Fruit fly (Drosophila melanogaster) whole organism, embryonic: ENCODE measurements around the gene a10.

Experiments used
- Ada2b ChIP-seq: fragments of 200-800 bp; sonication (Bioruptor generic); IDR thresholded peaks from 2 replicates; pipeline ENCODE4 v1.3.6; 2022; ENCODE audit warnings: missing biosample characterization, missing genetic modification characterization
- CG1024 ChIP-seq: fragments of 200-800 bp; sonication (Bioruptor generic); IDR thresholded peaks from 2 replicates; pipeline ENCODE4 v1.3.6; 2022; ENCODE audit warnings: missing biosample characterization, missing genetic modification characterization
- CG10267 ChIP-seq: fragments of 200-800 bp; sonication (Bioruptor generic); optimal IDR thresholded peaks from 2 replicates; lab custom pipeline; 2018; ENCODE audit warnings: missing biosample characterization, mild to moderate bottlenecking, missing genetic modification characterization, moderate library complexity
- CG10366 ChIP-seq: fragments of 200-800 bp; sonication (Bioruptor generic); IDR thresholded peaks from 2 replicates; pipeline ENCODE4 v1.3.6; 2022; ENCODE audit warnings: missing biosample characterization, missing genetic modification characterization
- CG11398 ChIP-seq: fragments of 200-800 bp; sonication (Bioruptor generic); optimal IDR thresholded peaks from 2 replicates; lab custom pipeline; 2016; ENCODE audit warnings: missing biosample characterization, missing genetic modification characterization
- CG11696 ChIP-seq: fragments of 200-800 bp; sonication (Bioruptor generic); IDR thresholded peaks from 2 replicates; pipeline ENCODE4 v1.3.6; 2022; ENCODE audit warnings: missing biosample characterization, missing genetic modification characterization
- CG12219 ChIP-seq: fragments of 200-800 bp; sonication (Bioruptor generic); optimal IDR thresholded peaks from 3 replicates; lab custom pipeline; 2018; ENCODE audit warnings: missing biosample characterization, mild to moderate bottlenecking, missing genetic modification characterization
- CG12744 ChIP-seq: fragments of 200-800 bp; sonication (Bioruptor generic); optimal IDR thresholded peaks from 2 replicates; lab custom pipeline; 2016; ENCODE audit warnings: missing biosample characterization, missing genetic modification characterization
- CG14710 ChIP-seq: fragments of 200-800 bp; sonication (Bioruptor generic); optimal IDR thresholded peaks from 3 replicates; lab custom pipeline; 2019; ENCODE audit warnings: missing biosample characterization, mild to moderate bottlenecking, missing genetic modification characterization, moderate library complexity
- CG16779 ChIP-seq: fragments of 200-800 bp; sonication (Bioruptor generic); IDR thresholded peaks from 2 replicates; pipeline ENCODE4 v1.3.6; 2022; ENCODE audit warnings: missing biosample characterization, missing genetic modification characterization
- CG17802 ChIP-seq: fragments of 200-800 bp; sonication (Bioruptor generic); optimal IDR thresholded peaks from 2 replicates; lab custom pipeline; 2018; ENCODE audit warnings: missing biosample characterization, mild to moderate bottlenecking, missing genetic modification characterization, moderate library complexity
- CG18476 ChIP-seq: fragments of 200-800 bp; sonication (Bioruptor generic); optimal IDR thresholded peaks from 2 replicates; lab custom pipeline; 2016; ENCODE audit warnings: missing biosample characterization, mild to moderate bottlenecking, missing genetic modification characterization
- CG3065 ChIP-seq: fragments of 200-800 bp; sonication (Bioruptor generic); optimal IDR thresholded peaks from 2 replicates; lab custom pipeline; 2016; ENCODE audit warnings: missing biosample characterization, missing genetic modification characterization
- CG3281 ChIP-seq: fragments of 200-800 bp; sonication (Bioruptor generic); optimal IDR thresholded peaks from 3 replicates; lab custom pipeline; 2017; ENCODE audit warnings: missing biosample characterization, mild to moderate bottlenecking, missing genetic modification characterization
- CG34224 ChIP-seq: fragments of 200-800 bp; sonication (Bioruptor generic); IDR thresholded peaks from 3 replicates; pipeline ENCODE4 v1.3.6; 2022; ENCODE audit warnings: missing biosample characterization, missing genetic modification characterization; ENCODE audit not compliant: partially characterized antibody
- CG3847 ChIP-seq: fragments of 200-800 bp; sonication (Bioruptor generic); IDR thresholded peaks from 2 replicates; pipeline ENCODE4 v1.3.6; 2022; ENCODE audit warnings: missing biosample characterization, missing genetic modification characterization
- CG4820 ChIP-seq: fragments of 200-800 bp; sonication (Bioruptor generic); optimal IDR thresholded peaks from 3 replicates; lab custom pipeline; 2016; ENCODE audit warnings: missing biosample characterization, missing genetic modification characterization
- CG6175 ChIP-seq: fragments of 200-800 bp; sonication (Bioruptor generic); IDR thresholded peaks from 3 replicates; pipeline ENCODE4 v1.3.6; 2022; ENCODE audit warnings: missing biosample characterization, missing genetic modification characterization
- CG6272 ChIP-seq: fragments of 200-800 bp; sonication (Bioruptor generic); IDR thresholded peaks from 2 replicates; pipeline ENCODE4 v1.3.6; 2022; ENCODE audit warnings: missing biosample characterization, missing genetic modification characterization
- CG7271 ChIP-seq: fragments of 200-800 bp; sonication (Bioruptor generic); optimal IDR thresholded peaks from 2 replicates; lab custom pipeline; 2018; ENCODE audit warnings: missing biosample characterization, mild to moderate bottlenecking, missing genetic modification characterization, moderate library complexity
- CG7963 ChIP-seq: fragments of 200-800 bp; sonication (Bioruptor generic); IDR thresholded peaks from 3 replicates; pipeline ENCODE4 v1.3.6; 2022; ENCODE audit warnings: missing biosample characterization, missing genetic modification characterization; ENCODE audit not compliant: partially characterized antibody
- CHES-1-like ChIP-seq: fragments of 200-800 bp; sonication (Bioruptor generic); optimal IDR thresholded peaks from 2 replicates; lab custom pipeline; 2016; ENCODE audit warnings: missing biosample characterization, missing genetic modification characterization
- D19A ChIP-seq: fragments of 200-800 bp; optimal IDR thresholded peaks from 3 replicates; lab custom pipeline; 2019; ENCODE audit warnings: missing biosample characterization, mild to moderate bottlenecking, missing genetic modification characterization, moderate library complexity
- Dp ChIP-seq: fragments of 200-800 bp; sonication (Bioruptor generic); optimal IDR thresholded peaks from 2 replicates; lab custom pipeline; 2018; ENCODE audit warnings: missing biosample characterization, mild to moderate bottlenecking, missing genetic modification characterization, moderate library complexity
- HLH3B ChIP-seq: fragments of 200-800 bp; sonication (Bioruptor generic); IDR thresholded peaks from 2 replicates; pipeline ENCODE4 v1.3.6; 2022; ENCODE audit warnings: missing biosample characterization, missing genetic modification characterization
- Hr51 ChIP-seq, 2 experiments: fragments of 200-800 bp; sonication (Bioruptor generic); optimal IDR thresholded peaks; 2 replicates in 1 of 2; 3 replicates in 1 of 2; lab custom pipeline; 2016 to 2018; ENCODE audit warnings: missing biosample characterization in 2 of 2, missing genetic modification characterization in 2 of 2, mild to moderate bottlenecking in 1 of 2, moderate library complexity in 1 of 2
- Jarid2 ChIP-seq: fragments of 200-800 bp; sonication (Bioruptor generic); optimal IDR thresholded peaks from 3 replicates; lab custom pipeline; 2017; ENCODE audit warnings: mild to moderate bottlenecking, missing biosample characterization, missing genetic modification reagents, missing genetic modification characterization
- Nf-YB ChIP-seq: fragments of 200-800 bp; sonication (Bioruptor generic); optimal IDR thresholded peaks from 3 replicates; lab custom pipeline; 2019; ENCODE audit warnings: missing biosample characterization, mild to moderate bottlenecking, missing genetic modification characterization, moderate library complexity
- al ChIP-seq: fragments of 200-800 bp; sonication (Bioruptor generic); IDR thresholded peaks from 2 replicates; pipeline ENCODE4 v1.3.6; 2022; ENCODE audit warnings: missing biosample characterization, missing genetic modification characterization
- az2 ChIP-seq: fragments of 200-800 bp; sonication (Bioruptor generic); optimal IDR thresholded peaks from 3 replicates; lab custom pipeline; 2016; ENCODE audit warnings: missing biosample characterization, missing genetic modification characterization
- bsh ChIP-seq, 2 experiments: fragments of 200-800 bp; sonication (Bioruptor generic); optimal IDR thresholded peaks; 2 replicates each; lab custom pipeline; 2017 to 2018; ENCODE audit warnings: mild to moderate bottlenecking in 2 of 2, missing biosample characterization in 2 of 2, missing genetic modification characterization in 2 of 2, moderate library complexity in 1 of 2
- chm ChIP-seq: fragments of 200-800 bp; sonication (Bioruptor generic); IDR thresholded peaks from 2 replicates; pipeline ENCODE4 v1.3.6; 2022; ENCODE audit warnings: missing biosample characterization, missing genetic modification characterization
- fd96Cb ChIP-seq: fragments of 200-800 bp; sonication (Bioruptor generic); optimal IDR thresholded peaks from 2 replicates; lab custom pipeline; 2018; ENCODE audit warnings: missing biosample characterization, mild to moderate bottlenecking, missing genetic modification characterization, moderate library complexity
- gce ChIP-seq: fragments of 200-800 bp; sonication (Bioruptor generic); IDR thresholded peaks from 3 replicates; pipeline ENCODE4 v1.3.6; 2022; ENCODE audit warnings: missing biosample characterization, missing genetic modification characterization
- hbn ChIP-seq: fragments of 200-800 bp; sonication (Bioruptor generic); IDR thresholded peaks from 2 replicates; pipeline ENCODE4 v1.3.6; 2022; ENCODE audit warnings: missing biosample characterization, missing genetic modification characterization; ENCODE audit not compliant: partially characterized antibody
- ind ChIP-seq: fragments of 200-800 bp; sonication (Bioruptor generic); optimal IDR thresholded peaks from 3 replicates; lab custom pipeline; 2016; ENCODE audit warnings: missing biosample characterization, missing genetic modification characterization
- kay ChIP-seq: fragments of 200-800 bp; sonication (Bioruptor generic); optimal IDR thresholded peaks from 2 replicates; lab custom pipeline; 2016; ENCODE audit warnings: missing biosample characterization, missing genetic modification characterization
- nerfin-2 ChIP-seq: fragments of 200-800 bp; sonication (Bioruptor generic); IDR thresholded peaks from 2 replicates; pipeline ENCODE4 v1.3.6; 2022; ENCODE audit warnings: missing biosample characterization, missing genetic modification characterization; ENCODE audit not compliant: partially characterized antibody
- oc ChIP-seq: fragments of 200-800 bp; sonication (Bioruptor generic); optimal IDR thresholded peaks from 2 replicates; lab custom pipeline; 2018; ENCODE audit warnings: missing biosample characterization, mild to moderate bottlenecking, missing genetic modification characterization, moderate library complexity
- onecut ChIP-seq: fragments of 200-800 bp; sonication (Bioruptor generic); IDR thresholded peaks from 2 replicates; pipeline ENCODE4 v1.3.6; 2022; ENCODE audit warnings: missing biosample characterization, missing genetic modification characterization
- prd ChIP-seq, 3 experiments: fragments of >200 bp in 2 of 3; fragments of 200-800 bp in 1 of 3; sonication (Bioruptor generic) in 1 of 3; optimal IDR thresholded peaks in 2 of 3; IDR thresholded peaks in 1 of 3; 2 replicates in 2 of 3; 3 replicates in 1 of 3; pipeline versions ENCODE4 v1.3.6 to Lab custom; 2017 to 2022; ENCODE audit warnings: missing biosample characterization in 1 of 3, missing genetic modification characterization in 1 of 3
- pros ChIP-seq: fragments of 200-800 bp; sonication (Bioruptor generic); optimal IDR thresholded peaks from 3 replicates; lab custom pipeline; 2019; ENCODE audit warnings: missing biosample characterization, mild to moderate bottlenecking, missing genetic modification characterization, moderate library complexity
- salm ChIP-seq: fragments of 200-800 bp; sonication (Bioruptor generic); optimal IDR thresholded peaks from 2 replicates; lab custom pipeline; 2018; ENCODE audit warnings: missing biosample characterization, mild to moderate bottlenecking, missing genetic modification characterization
- sd ChIP-seq: fragments of 200-800 bp; sonication (Bioruptor generic); optimal IDR thresholded peaks from 3 replicates; lab custom pipeline; 2018; ENCODE audit warnings: missing biosample characterization, mild to moderate bottlenecking, missing genetic modification characterization, moderate library complexity
- sima ChIP-seq: fragments of 200-800 bp; sonication (Bioruptor generic); optimal IDR thresholded peaks from 2 replicates; lab custom pipeline; 2016; ENCODE audit warnings: missing biosample characterization, missing genetic modification characterization
- zen2 ChIP-seq: fragments of 200-800 bp; sonication (Bioruptor generic); IDR thresholded peaks from 3 replicates; pipeline ENCODE4 v1.3.6; 2022; ENCODE audit warnings: missing biosample characterization, missing genetic modification characterization; ENCODE audit not compliant: partially characterized antibody
- zfh2 ChIP-seq: fragments of 200-800 bp; sonication (Bioruptor generic); optimal IDR thresholded peaks from 2 replicates; lab custom pipeline; 2016; ENCODE audit warnings: missing biosample characterization, missing genetic modification characterization

The a10 gene

dm6 chr3L:17015663-17016575 lies 7.6 kb downstream of the a10 start, which contains the start of the genes CG6664 and CG7728 (continued):
- no peak for TF ChIP-seq CG11696
- TF ChIP-seq pros (GFP tag; lab: Kevin White, UChicago), result no peak
- TF ChIP-seq CG34224 (GFP tag; lab: Robert Waterston, UW), result peak; percentile 45; the same call in 2 of the 3 replicates
- TF ChIP-seq CG10267 (tag; lab: Kevin White, UChicago), result peak; percentile 35
- peak; percentile 33 for TF ChIP-seq zfh2 (GFP tag; lab: Kevin White, UChicago)
- no peak for TF ChIP-seq CHES-1-like (GFP tag; lab: Kevin White, UChicago)
- 0 out of 2 replicates have a peak, but pooled peaks have one; percentile 14 for TF ChIP-seq nerfin-2 (GFP tag; lab: Robert Waterston, UW)
- no peak for TF ChIP-seq CG1024 (GFP tag; lab: Robert Waterston, UW)
- TF ChIP-seq al (GFP tag; lab: Robert Waterston, UW), result peak; percentile 52
- peak; percentile 55 for TF ChIP-seq CG4820 (GFP tag; lab: Kevin White, UChicago)
- TF ChIP-seq Dp (GFP tag; lab: Kevin White, UChicago), result peak; percentile 47
- TF ChIP-seq CG3281 (GFP tag; lab: Kevin White, UChicago), result no peak
- peak; percentile 40 for TF ChIP-seq CG18476
- TF ChIP-seq prd (optimal IDR thresholded peaks at IDR 0.05; lab: Kevin White, UChicago), result no peak
- TF ChIP-seq prd (GFP tag; IDR thresholded peaks at IDR 0.05; lab: Robert Waterston, UW), result peak; percentile 62; the same call in 2 of the 3 replicates
- TF ChIP-seq CG11398 (GFP tag; lab: Kevin White, UChicago), result no peak
- TF ChIP-seq gce, result no peak
- peak; percentile 81 for TF ChIP-seq CG14710 (tag; lab: Kevin White, UChicago)
- TF ChIP-seq fd96Cb (tag; lab: Kevin White, UChicago), result peak; percentile 20
- TF ChIP-seq az2, result no peak
- TF ChIP-seq hbn (GFP tag; lab: Robert Waterston, UW), result 0 out of 2 replicates have a peak, but pooled peaks have one; percentile 35
- TF ChIP-seq CG16779 (GFP tag; lab: Robert Waterston, UW), result no peak
- TF ChIP-seq Nf-YB (GFP tag; lab: Kevin White, UChicago), result peak; percentile 30
- peak; percentile 45 for TF ChIP-seq ind (GFP tag; lab: Kevin White, UChicago)
- TF ChIP-seq CG12744 (GFP tag; lab: Kevin White, UChicago), result no peak
- TF ChIP-seq oc, result no peak
- peak; percentile 17; the same call in 1 of the 2 replicates for TF ChIP-seq onecut (GFP tag; lab: Robert Waterston, UW)
- peak; percentile 56; the same call in 1 of the 3 replicates for TF ChIP-seq CG7963
- TF ChIP-seq Jarid2 (GFP tag; lab: Kevin White, UChicago), result no peak
- peak; percentile 57; the same call in 1 of the 2 replicates for TF ChIP-seq chm (GFP tag; lab: Robert Waterston, UW)
- TF ChIP-seq CG12219 (GFP tag; lab: Kevin White, UChicago), result no peak
- no peak for TF ChIP-seq D19A (tag; lab: Kevin White, UChicago)
- TF ChIP-seq CG3847, result peak; percentile 52
- TF ChIP-seq CG6272 (GFP tag; lab: Robert Waterston, UW), result peak; percentile 44
- no peak for TF ChIP-seq CG7271 (tag; lab: Kevin White, UChicago)
- no peak for TF ChIP-seq CG3065 (GFP tag; lab: Kevin White, UChicago)
- TF ChIP-seq CG10366, result peak; percentile 52
- TF ChIP-seq Ada2b (GFP tag; lab: Robert Waterston, UW), result 0 out of 2 replicates have a peak, but pooled peaks have one; percentile 17
- TF ChIP-seq sd (tag; lab: Kevin White, UChicago), result no peak
- peak; percentile 15 for TF ChIP-seq CG17802 (tag; lab: Kevin White, UChicago)
- no peak for TF ChIP-seq CG6175 (GFP tag; lab: Robert Waterston, UW)
- TF ChIP-seq sima (GFP tag; lab: Kevin White, UChicago), result no peak
- TF ChIP-seq zen2 (GFP tag; lab: Robert Waterston, UW), result no peak
- no peak for TF ChIP-seq Hr51 (GFP tag; optimal IDR thresholded peaks at IDR 0.05; lab: Kevin White, UChicago)
- TF ChIP-seq bsh (GFP tag; optimal IDR thresholded peaks at IDR 0.05; lab: Kevin White, UChicago), result no peak
- no peak for TF ChIP-seq kay (GFP tag; lab: Kevin White, UChicago)
- no peak for TF ChIP-seq salm (tag; lab: Kevin White, UChicago)
- peak; percentile 31; the same call in 1 of the 2 replicates for TF ChIP-seq HLH3B (GFP tag; lab: Robert Waterston, UW)
